Fruit fly (Drosophila melanogaster): ENCODE measurements around the gene ranshi.

ranshi gene

dm6 chr3R:8712722-8713131 lies 16.8 kb downstream of the ranshi start, which contains the start of gene CG8112 (continued):
- TF ChIP-seq B-H2 (GFP tag; optimal IDR thresholded peaks at IDR 0.05) (no peak), CG4424 (GFP tag; optimal IDR thresholded peaks at IDR 0.05) (no peak), CG14965 (GFP tag; optimal IDR thresholded peaks at IDR 0.05; ENCODE audit: borderline replicate concordance) (no peak), kah (GFP tag; optimal IDR thresholded peaks at IDR 0.05) (no peak), CG7963 (GFP tag; IDR thresholded peaks at IDR 0.05; ENCODE audit: partially characterized antibody) (no peak), CG3995 (GFP tag; optimal IDR thresholded peaks at IDR 0.05) (no peak), yki (optimal IDR thresholded peaks at IDR 0.05) (no peak), HLH4C (GFP tag; IDR thresholded peaks at IDR 0.05; ENCODE audit: partially characterized antibody) (no peak), Dip3 (GFP tag; optimal IDR thresholded peaks at IDR 0.05) (no peak), nmo (GFP tag; optimal IDR thresholded peaks at IDR 0.05) (peak; percentile 3), CG10543 (GFP tag; optimal IDR thresholded peaks at IDR 0.05) (peak; percentile 16), Fer3 (tag; optimal IDR thresholded peaks at IDR 0.05) (peak; percentile 30), CG10147 (GFP tag; optimal IDR thresholded peaks at IDR 0.05) (no peak), sima (GFP tag; optimal IDR thresholded peaks at IDR 0.05) (no peak), grn (GFP tag; optimal IDR thresholded peaks at IDR 0.05) (no peak), CG8359 (GFP tag; optimal IDR thresholded peaks at IDR 0.05; ENCODE audit: borderline replicate concordance) (no peak), CG17912 (GFP tag; optimal IDR thresholded peaks at IDR 0.05) (no peak), CG9727 (GFP tag; optimal IDR thresholded peaks at IDR 0.05) (peak; percentile 28), CG7987 (GFP tag; optimal IDR thresholded peaks at IDR 0.05) (no peak), odd (GFP tag; optimal IDR thresholded peaks at IDR 0.05) (peak; percentile 45), nau (GFP tag; optimal IDR thresholded peaks at IDR 0.05) (no peak), sd (tag; optimal IDR thresholded peaks at IDR 0.05) (no peak), CG14014 (GFP tag; IDR thresholded peaks at IDR 0.05) (no peak), Nf-YB (GFP tag; optimal IDR thresholded peaks at IDR 0.05) (peak; percentile 6), Hr78 (GFP tag; optimal IDR thresholded peaks at IDR 0.05) (no peak), CTCF (GFP tag; optimal IDR thresholded peaks at IDR 0.05) (no peak), Atf3 (GFP tag; optimal IDR thresholded peaks at IDR 0.05) (no peak), CG10959 (GFP tag; IDR thresholded peaks at IDR 0.05) (no peak), disco-r (GFP tag; optimal IDR thresholded peaks at IDR 0.05) (no peak), repo (GFP tag; optimal IDR thresholded peaks at IDR 0.05) (no peak), prd (optimal IDR thresholded peaks at IDR 0.05) (no peak), prd (GFP tag; IDR thresholded peaks at IDR 0.05) (no peak), tna (GFP tag; IDR thresholded peaks at IDR 0.05; ENCODE audit: partially characterized antibody) (no peak), CG8281 (tag; optimal IDR thresholded peaks at IDR 0.05) (no peak), CG1792 (GFP tag; optimal IDR thresholded peaks at IDR 0.05) (no peak), Hr51 (GFP tag; optimal IDR thresholded peaks at IDR 0.05) (no peak), CG4360 (GFP tag; IDR thresholded peaks at IDR 0.05) (no peak), sqz (GFP tag; optimal IDR thresholded peaks at IDR 0.05) (no peak), chif (GFP tag; optimal IDR thresholded peaks at IDR 0.05) (no peak), hth (optimal IDR thresholded peaks at IDR 0.05) (no peak), gem (tag; optimal IDR thresholded peaks at IDR 0.05) (peak; percentile 64), CG4404 (GFP tag; IDR thresholded peaks at IDR 0.05) (no peak), gfzf (GFP tag; optimal IDR thresholded peaks at IDR 0.05) (no peak), CG7357 (GFP tag; IDR thresholded peaks at IDR 0.05) (no peak), CG10462 (GFP tag; optimal IDR thresholded peaks at IDR 0.05) (no peak), CG11695 (GFP tag; IDR thresholded peaks at IDR 0.05) (no peak), kni (GFP tag; optimal IDR thresholded peaks at IDR 0.05) (no peak), CG15601 (tag; optimal IDR thresholded peaks at IDR 0.05) (no peak), CG9215 (GFP tag; IDR thresholded peaks at IDR 0.05) (no peak), dan (GFP tag; IDR thresholded peaks at IDR 0.05) (no peak), pnt (GFP tag; optimal IDR thresholded peaks at IDR 0.05) (no peak), mld (GFP tag; IDR thresholded peaks at IDR 0.05; ENCODE audit: partially characterized antibody) (no peak)

Data from whole organism, embryonic.